Worm (Caenorhabditis elegans) whole organism, L3 larva: ENCODE data around the gene best-14.
A peak's percentile ranks its signal among the peaks of the same experiment; 100 is the strongest.

Experiments used
- aly-2 ChIP-seq: fragments of 150-350 bp; optimal IDR thresholded peaks from 2 replicates; lab custom pipeline; 2014; ENCODE audit warnings: missing biosample characterization, missing genetic modification characterization
- ama-1 ChIP-seq: fragments of 150-350 bp; optimal IDR thresholded peaks from 2 replicates; lab custom pipeline; 2018
- ceh-16 ChIP-seq: sonication (generic microtip); optimal IDR thresholded peaks from 2 replicates; lab custom pipeline; 2017; ENCODE audit warnings: missing biosample characterization, missing genetic modification characterization
- ceh-28 ChIP-seq: fragments of 150-350 bp; optimal IDR thresholded peaks from 2 replicates; lab custom pipeline; 2014; ENCODE audit warnings: missing biosample characterization, missing genetic modification reagents, missing genetic modification characterization
- ceh-82 ChIP-seq: fragments of 150-350 bp; optimal IDR thresholded peaks from 2 replicates; lab custom pipeline; 2014; ENCODE audit warnings: missing biosample characterization, missing genetic modification characterization
- elt-1 ChIP-seq: fragments of 150-350 bp; optimal IDR thresholded peaks from 2 replicates; lab custom pipeline; 2014; ENCODE audit warnings: missing biosample characterization, missing genetic modification characterization
- elt-2 ChIP-seq: sonication (generic microtip); optimal IDR thresholded peaks from 2 replicates; lab custom pipeline; 2016; ENCODE audit warnings: missing genetic modification reagents, mild to moderate bottlenecking, missing genetic modification characterization, missing compliant biosample characterization
- eor-1 ChIP-seq, 2 experiments: fragments of 150-350 bp; optimal IDR thresholded peaks; 2 replicates each; lab custom pipeline; 2014 to 2018; ENCODE audit warnings: missing biosample characterization in 2 of 2, missing genetic modification characterization in 2 of 2
- fkh-10 ChIP-seq: sonication (generic microtip); optimal IDR thresholded peaks from 2 replicates; lab custom pipeline; 2017; ENCODE audit warnings: missing biosample characterization, missing genetic modification reagents, missing genetic modification characterization
- fkh-2 ChIP-seq: fragments of 150-350 bp; optimal IDR thresholded peaks from 2 replicates; lab custom pipeline; 2014; ENCODE audit warnings: missing biosample characterization, missing genetic modification reagents, missing genetic modification characterization
- fos-1 ChIP-seq: fragments of 150-350 bp; optimal IDR thresholded peaks from 2 replicates; lab custom pipeline; 2014; ENCODE audit warnings: missing biosample characterization, missing genetic modification characterization
- hmg-11 ChIP-seq: sonication (generic microtip); optimal IDR thresholded peaks from 2 replicates; lab custom pipeline; 2016; ENCODE audit warnings: missing genetic modification characterization, missing compliant biosample characterization
- jun-1 ChIP-seq: fragments of 150-350 bp; optimal IDR thresholded peaks from 2 replicates; lab custom pipeline; 2014; ENCODE audit warnings: missing biosample characterization, missing genetic modification reagents, missing genetic modification characterization
- lin-15B ChIP-seq: fragments of 150-350 bp; optimal IDR thresholded peaks from 2 replicates; lab custom pipeline; 2014; ENCODE audit warnings: missing biosample characterization, missing genetic modification characterization
- lin-39 ChIP-seq: fragments of 150-350 bp; optimal IDR thresholded peaks from 2 replicates; lab custom pipeline; 2018; ENCODE audit warnings: missing biosample characterization, missing genetic modification reagents, missing genetic modification characterization
- lsy-12 ChIP-seq: sonication (generic microtip); optimal IDR thresholded peaks from 2 replicates; lab custom pipeline; 2016; ENCODE audit warnings: mild to moderate bottlenecking, missing genetic modification characterization, missing compliant biosample characterization
- mdl-1 ChIP-seq: fragments of 150-350 bp; optimal IDR thresholded peaks from 2 replicates; lab custom pipeline; 2014; ENCODE audit warnings: missing biosample characterization, missing genetic modification characterization
- mml-1 ChIP-seq: fragments of 150-350 bp; sonication (generic microtip); optimal IDR thresholded peaks from 3 replicates; lab custom pipeline; 2014; ENCODE audit warnings: missing biosample characterization, missing genetic modification characterization
- nfya-1 ChIP-seq: sonication (generic microtip); optimal IDR thresholded peaks from 2 replicates; lab custom pipeline; 2017; ENCODE audit warnings: missing genetic modification characterization, mild to moderate bottlenecking, missing compliant biosample characterization, antibody characterized with exemption, moderate library complexity; ENCODE audit not compliant: insufficient read depth
- nhr-11 ChIP-seq: fragments of 150-350 bp; optimal IDR thresholded peaks from 2 replicates; lab custom pipeline; 2014; ENCODE audit warnings: missing biosample characterization, missing genetic modification characterization
- nhr-12 ChIP-seq: fragments of 150-350 bp; optimal IDR thresholded peaks from 2 replicates; lab custom pipeline; 2014; ENCODE audit warnings: missing biosample characterization, missing genetic modification characterization
- nhr-23 ChIP-seq: fragments of 150-350 bp; optimal IDR thresholded peaks from 2 replicates; lab custom pipeline; 2014; ENCODE audit warnings: missing biosample characterization, missing genetic modification reagents, missing genetic modification characterization
- nhr-237 ChIP-seq: fragments of 150-350 bp; optimal IDR thresholded peaks from 2 replicates; lab custom pipeline; 2014; ENCODE audit warnings: missing biosample characterization, missing genetic modification characterization
- nhr-25 ChIP-seq: sonication (generic microtip); optimal IDR thresholded peaks from 2 replicates; lab custom pipeline; 2017; ENCODE audit warnings: missing biosample characterization, missing genetic modification characterization
- nhr-43 ChIP-seq: sonication (generic microtip); optimal IDR thresholded peaks from 2 replicates; lab custom pipeline; 2016; ENCODE audit warnings: mild to moderate bottlenecking, missing genetic modification characterization, missing compliant biosample characterization; ENCODE audit not compliant: poor library complexity, severe bottlenecking
- nhr-77 ChIP-seq: fragments of 150-350 bp; optimal IDR thresholded peaks from 2 replicates; lab custom pipeline; 2014; ENCODE audit warnings: missing biosample characterization, missing genetic modification characterization
- pha-4 ChIP-seq: fragments of 150-350 bp; optimal IDR thresholded peaks from 2 replicates; lab custom pipeline; 2014; ENCODE audit warnings: missing biosample characterization, missing genetic modification reagents, missing genetic modification characterization
- pqm-1 ChIP-seq: fragments of 150-350 bp; optimal IDR thresholded peaks from 2 replicates; lab custom pipeline; 2017; ENCODE audit warnings: missing biosample characterization, missing genetic modification characterization, inconsistent platforms
- skn-1 ChIP-seq: fragments of 150-350 bp; optimal IDR thresholded peaks from 2 replicates; lab custom pipeline; 2014; ENCODE audit warnings: missing biosample characterization, missing genetic modification characterization
- tbx-2 ChIP-seq: sonication (generic microtip); optimal IDR thresholded peaks from 2 replicates; lab custom pipeline; 2016; ENCODE audit warnings: mild to moderate bottlenecking, missing genetic modification characterization, missing compliant biosample characterization
- unc-39 ChIP-seq: sonication (generic microtip); optimal IDR thresholded peaks from 4 replicates; lab custom pipeline; 2017; ENCODE audit warnings: missing biosample characterization, missing genetic modification characterization
- zag-1 ChIP-seq: fragments of 150-350 bp; optimal IDR thresholded peaks from 2 replicates; lab custom pipeline; 2014; ENCODE audit warnings: missing biosample characterization, missing genetic modification characterization
- ztf-4 ChIP-seq: fragments of 150-350 bp; optimal IDR thresholded peaks from 2 replicates; lab custom pipeline; 2014; ENCODE audit warnings: missing biosample characterization, missing genetic modification characterization

Gene best-14

DNA sequence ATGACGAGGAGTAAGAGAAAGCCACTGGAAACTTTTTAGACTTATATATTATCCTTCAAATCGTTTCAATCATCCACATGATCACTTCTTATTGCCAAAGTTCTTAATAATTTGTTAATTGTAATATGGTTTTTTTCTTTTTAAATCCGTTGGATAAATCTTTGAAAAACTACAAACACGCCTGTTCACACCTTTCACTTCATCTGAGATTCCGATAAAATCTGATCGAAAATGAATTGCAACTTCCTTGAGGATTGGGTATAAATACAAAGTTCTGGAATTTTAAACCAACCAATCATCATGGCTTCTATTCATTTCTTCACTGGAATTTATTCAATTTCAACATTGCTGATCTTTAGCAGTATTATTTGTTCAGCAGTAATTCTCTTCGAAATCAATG is 2.8 kb downstream of the best-14 start, which contains the start of gene col-152:
Gene col-152, plus strand, starts transcription at position 301 of the 400 bp plus-strand sequence.
- TF ChIP-seq nhr-23 (tag; lab: Kevin White, UChicago) (no peak), lin-39 (tag; lab: Kevin White, UChicago) (no peak), fos-1 (no peak), hmg-11 (tag; lab: Kevin White, UChicago) (no peak), elt-2 (tag; lab: Kevin White, UChicago) (no peak), ceh-16 (no peak), nhr-25 (tag; lab: Kevin White, UChicago) (no peak), pha-4 (no peak), fkh-2 (no peak), nhr-77 (tag; lab: Kevin White, UChicago) (no peak), lsy-12 (tag; lab: Kevin White, UChicago) (no peak), ama-1 (lab: Kevin White, UChicago) (no peak), lin-15B (tag; lab: Kevin White, UChicago) (no peak), skn-1 (tag; lab: Kevin White, UChicago) (no peak), fkh-10 (GFP tag; lab: Kevin White, UChicago) (no peak), elt-1 (tag; lab: Kevin White, UChicago) (no peak), eor-1 (tag; optimal IDR thresholded peaks at IDR 0.05; lab: Kevin White, UChicago) (no peak), mdl-1 (tag; lab: Kevin White, UChicago) (no peak), unc-39 (no peak)

DNA sequence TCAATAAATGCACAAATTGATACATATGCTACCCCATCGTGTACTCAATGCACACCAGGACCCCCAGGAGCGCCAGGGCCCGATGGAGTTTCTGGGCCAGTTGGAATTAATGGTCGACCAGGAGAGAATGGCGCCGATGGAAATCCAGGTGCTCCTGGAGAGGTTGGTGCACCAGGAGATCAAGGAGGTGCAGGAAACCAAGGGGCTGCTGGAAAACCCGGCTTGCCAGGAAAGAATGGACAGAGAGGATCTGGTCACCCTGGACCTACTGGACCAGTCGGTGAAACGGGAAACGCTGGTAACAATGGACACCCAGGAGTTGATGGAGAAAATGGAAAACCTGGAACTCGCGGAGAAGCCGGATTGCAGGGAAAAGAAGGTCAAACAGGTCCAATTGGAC is 3.9 kb downstream of the best-14 start:
- no peak for TF ChIP-seq skn-1 (tag; lab: Kevin White, UChicago)
- no peak for TF ChIP-seq nfya-1 (tag; lab: Kevin White, UChicago)
- no peak for TF ChIP-seq aly-2 (tag; lab: Kevin White, UChicago)
- TF ChIP-seq ceh-82 (tag; lab: Kevin White, UChicago): no peak
- no peak for TF ChIP-seq fkh-2
- TF ChIP-seq nhr-23 (tag; lab: Kevin White, UChicago): no peak
- TF ChIP-seq tbx-2 (tag; lab: Kevin White, UChicago): no peak
- no peak for TF ChIP-seq pqm-1 (tag; lab: Kevin White, UChicago)
- TF ChIP-seq mdl-1 (tag; lab: Kevin White, UChicago): no peak
- TF ChIP-seq nhr-43 (tag; lab: Kevin White, UChicago): no peak
- no peak for TF ChIP-seq lin-39 (tag; lab: Kevin White, UChicago)
- no peak for TF ChIP-seq lsy-12 (tag; lab: Kevin White, UChicago)
- TF ChIP-seq, all 47 proteins: peak for 0

DNA sequence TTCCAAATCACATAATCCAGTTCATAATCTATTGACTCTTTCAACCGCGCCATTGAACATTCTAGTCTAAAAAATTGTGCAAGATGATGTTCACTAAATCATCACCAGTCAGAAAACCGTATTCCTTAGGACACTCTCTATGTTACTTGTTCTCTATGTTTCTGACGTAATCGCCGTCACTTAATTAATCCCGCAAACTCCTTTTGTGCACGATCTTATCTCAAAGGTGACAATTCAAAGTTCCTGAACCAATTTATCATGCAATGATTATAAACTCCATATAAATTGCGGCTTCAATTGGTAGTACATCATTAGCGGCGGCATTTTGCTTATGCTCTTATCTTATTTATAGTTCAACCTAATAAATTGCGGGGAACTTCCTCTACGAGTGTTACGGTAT is 5.0 kb downstream of the best-14 start:
- peak; percentile 27 for TF ChIP-seq skn-1 (tag; lab: Kevin White, UChicago)
- peak; percentile 49 for TF ChIP-seq pqm-1 (tag; lab: Kevin White, UChicago)
- TF ChIP-seq nhr-25 (tag; lab: Kevin White, UChicago): no peak
- TF ChIP-seq ceh-28 (tag; lab: Kevin White, UChicago): no peak
- TF ChIP-seq ama-1 (lab: Kevin White, UChicago): no peak
- peak; percentile 81 for TF ChIP-seq elt-2 (tag; lab: Kevin White, UChicago)

DNA sequence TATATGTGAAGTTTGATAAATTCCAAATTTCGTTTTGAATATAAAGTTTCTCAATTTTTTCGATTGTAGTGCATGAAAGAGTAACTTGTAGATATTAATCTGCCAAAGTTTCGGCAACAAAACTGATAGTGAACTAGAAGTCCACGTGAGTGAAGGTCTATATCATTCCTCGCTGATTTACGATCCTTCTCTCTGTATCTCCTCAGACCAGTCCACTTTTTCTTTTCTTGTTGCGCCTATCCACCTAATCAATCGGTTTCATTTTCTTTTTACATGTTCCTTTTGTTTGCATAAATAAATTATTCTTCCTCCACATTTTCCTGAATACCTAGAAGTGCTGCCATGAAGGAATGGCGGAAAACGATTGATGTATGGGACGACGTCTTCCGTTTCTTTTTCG is 6.4 kb downstream of the best-14 start:
- TF ChIP-seq zag-1 (no peak), nhr-11 (tag; lab: Kevin White, UChicago) (no peak)
- TF ChIP-seq, all 47 proteins: peak for 0

DNA sequence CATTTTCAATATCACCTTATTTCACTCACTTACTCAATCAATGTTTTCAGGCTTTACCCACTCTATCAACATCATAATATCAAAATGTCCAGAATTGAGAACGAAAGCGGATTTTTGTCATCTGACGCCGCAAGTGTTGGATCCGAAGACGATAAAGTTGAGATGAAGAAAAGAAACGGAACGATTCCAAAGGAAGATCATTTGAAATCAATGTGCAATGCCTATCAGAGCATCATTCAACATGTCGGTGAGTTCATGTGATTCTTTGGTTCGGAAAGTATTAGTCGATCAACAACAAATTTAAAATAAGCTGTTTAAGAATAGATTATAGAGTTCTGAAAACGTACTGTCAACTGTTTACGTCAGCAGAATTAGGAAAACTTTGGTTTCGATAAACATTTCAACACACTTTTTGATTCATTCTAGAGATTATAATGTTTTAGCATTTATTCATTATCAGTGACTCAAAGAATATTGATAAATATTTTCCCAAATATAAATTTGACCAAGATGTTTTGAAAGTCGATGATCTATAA is 7.1 kb downstream of the best-14 start, which contains the start of gene cat-4:
Gene cat-4, plus strand, starts transcription at position 51 of the 536 bp plus-strand sequence.
- peak; percentile 68 for TF ChIP-seq pqm-1 (tag; lab: Kevin White, UChicago)
- no peak for TF ChIP-seq fos-1
- peak; percentile 79 for TF ChIP-seq elt-2 (tag; lab: Kevin White, UChicago)
- peak; percentile 8 for TF ChIP-seq jun-1

DNA sequence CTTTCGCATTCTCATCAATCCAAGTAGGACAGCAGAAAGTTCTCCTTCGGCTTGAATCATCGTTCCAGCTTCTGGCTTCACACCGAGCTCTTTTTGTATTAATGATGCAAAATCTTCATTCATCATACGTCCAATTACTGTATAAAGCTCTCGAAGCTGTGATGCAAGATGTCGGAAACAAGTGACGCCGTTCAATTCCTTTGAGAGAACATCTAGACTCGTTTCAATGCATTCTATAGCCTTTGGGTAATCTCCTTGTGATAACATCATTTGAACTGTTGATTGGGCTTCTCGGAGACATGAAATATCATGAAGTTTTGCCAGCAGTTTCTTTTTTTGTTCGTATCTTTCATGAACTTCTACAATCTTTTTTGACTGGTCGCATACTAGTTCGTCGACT is 10.7 kb downstream of the best-14 start:
- TF ChIP-seq tbx-2 (tag; lab: Kevin White, UChicago) (no peak), ceh-82 (tag; lab: Kevin White, UChicago) (no peak), ama-1 (lab: Kevin White, UChicago) (no peak), nhr-237 (no peak), nhr-12 (tag; lab: Kevin White, UChicago) (no peak), mml-1 (no peak), nhr-11 (tag; lab: Kevin White, UChicago) (no peak), ztf-4 (tag; lab: Kevin White, UChicago) (no peak), nhr-77 (tag; lab: Kevin White, UChicago) (no peak)
